Worm (Caenorhabditis elegans) whole organism, L2 larva: ENCODE results near the gene C05D11.13.

Experiments
- R02D3.7 ChIP-seq: fragments of 150-350 bp; optimal IDR thresholded peaks from 2 replicates; lab custom pipeline; 2014; ENCODE audit warnings: missing biosample characterization, missing genetic modification characterization
- ama-1 ChIP-seq: fragments of 150-350 bp; optimal IDR thresholded peaks from 2 replicates; lab custom pipeline; 2018; ENCODE audit warnings: inconsistent platforms
- egl-27 ChIP-seq: sonication (generic microtip); optimal IDR thresholded peaks from 3 replicates; lab custom pipeline; 2017; ENCODE audit warnings: missing biosample characterization, missing genetic modification reagents, missing genetic modification characterization
- lin-39 ChIP-seq: fragments of 150-350 bp; optimal IDR thresholded peaks from 2 replicates; lab custom pipeline; 2014; ENCODE audit warnings: missing biosample characterization, missing genetic modification reagents, missing genetic modification characterization
- mab-5 ChIP-seq: fragments of 150-350 bp; optimal IDR thresholded peaks from 2 replicates; lab custom pipeline; 2014; ENCODE audit warnings: missing biosample characterization, missing genetic modification characterization
- mbf-1 ChIP-seq: sonication (generic microtip); optimal IDR thresholded peaks from 2 replicates; lab custom pipeline; 2017; ENCODE audit warnings: missing biosample characterization, missing genetic modification characterization
- mdl-1 ChIP-seq, 2 experiments: fragments of 150-350 bp in 1 of 2; sonication (generic microtip) in 1 of 2; optimal IDR thresholded peaks; 2 replicates each; lab custom pipeline; 2017; ENCODE audit warnings: missing biosample characterization in 2 of 2, missing genetic modification characterization in 2 of 2
- nhr-12 ChIP-seq: fragments of 150-350 bp; optimal IDR thresholded peaks from 2 replicates; lab custom pipeline; 2014; ENCODE audit warnings: missing biosample characterization, missing genetic modification characterization
- snpc-4 ChIP-seq: fragments of 150-350 bp; optimal IDR thresholded peaks from 2 replicates; lab custom pipeline; 2014; ENCODE audit warnings: missing biosample characterization, missing genetic modification characterization
- unc-62 ChIP-seq: fragments of 150-350 bp; optimal IDR thresholded peaks from 2 replicates; lab custom pipeline; 2014; ENCODE audit warnings: missing biosample characterization, missing genetic modification reagents, missing genetic modification characterization
- zag-1 ChIP-seq: fragments of 150-350 bp; optimal IDR thresholded peaks from 2 replicates; lab custom pipeline; 2014; ENCODE audit warnings: missing biosample characterization, missing genetic modification characterization
- ztf-11 ChIP-seq: sonication (generic microtip); optimal IDR thresholded peaks from 2 replicates; lab custom pipeline; 2017; ENCODE audit warnings: missing biosample characterization, missing genetic modification characterization

DNA sequence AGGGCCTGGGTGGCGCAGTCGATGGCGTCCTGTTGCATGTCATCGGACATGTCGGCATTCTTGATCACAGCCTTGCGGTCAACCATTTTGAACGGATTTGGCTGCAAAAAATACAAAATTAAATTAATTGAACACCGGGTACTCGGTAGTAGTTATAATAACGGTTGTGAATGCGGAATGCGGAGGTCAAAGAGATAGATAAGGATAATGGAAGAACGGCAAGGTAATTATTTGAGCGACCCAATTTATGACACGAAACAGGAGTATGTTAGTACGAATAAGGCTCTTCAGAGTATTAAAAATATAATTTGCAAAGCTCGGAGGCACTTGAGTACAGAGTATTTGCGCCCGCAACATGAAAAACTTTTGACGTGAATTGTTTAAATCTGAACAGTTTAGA is 19.3 kb upstream of the C05D11.13 start, which contains the start of gene dlc-1:
- TF ChIP-seq mdl-1 (tag; optimal IDR thresholded peaks at IDR 0.05; lab: Kevin White, UChicago) (no peak), zag-1 (no peak), mab-5 (no peak), ama-1 (lab: Kevin White, UChicago) (no peak), ztf-11 (tag; lab: Kevin White, UChicago) (no peak), snpc-4 (tag; lab: Kevin White, UChicago) (no peak), lin-39 (tag; lab: Kevin White, UChicago) (no peak), mbf-1 (tag; lab: Kevin White, UChicago) (no peak), unc-62 (GFP tag; lab: Kevin White, UChicago) (no peak), R02D3.7 (tag; lab: Kevin White, UChicago) (no peak), egl-27 (tag; lab: Kevin White, UChicago) (no peak), nhr-12 (tag; lab: Kevin White, UChicago) (no peak)
